Fruit fly (Drosophila melanogaster) whole organism, embryonic: Measurements from ENCODE around the gene CG7742.

ENCODE experiments used
- Asciz ChIP-seq: fragments of 200-800 bp; sonication (Bioruptor generic); optimal IDR thresholded peaks from 2 replicates; lab custom pipeline; 2017; ENCODE audit warnings: missing biosample characterization, mild to moderate bottlenecking, missing genetic modification characterization, missing genetic modification reagents
- Atf3 ChIP-seq: fragments of 200-800 bp; sonication (Bioruptor generic); optimal IDR thresholded peaks from 3 replicates; lab custom pipeline; 2016; ENCODE audit warnings: missing biosample characterization, missing genetic modification characterization
- Awh ChIP-seq: fragments of 200-800 bp; sonication (Bioruptor generic); IDR thresholded peaks from 2 replicates; pipeline ENCODE4, ENCODE4 v1.3.6; 2022; ENCODE audit warnings: missing biosample characterization, missing genetic modification characterization
- Blimp-1 ChIP-seq: fragments of 200-800 bp; sonication (Bioruptor generic); optimal IDR thresholded peaks from 3 replicates; lab custom pipeline; 2018; ENCODE audit warnings: missing biosample characterization, missing genetic modification characterization, mild to moderate bottlenecking, moderate library complexity, missing genetic modification reagents
- C15 ChIP-seq: fragments of 200-800 bp; sonication (Bioruptor generic); IDR thresholded peaks from 3 replicates; pipeline ENCODE4 v1.3.6; 2022; ENCODE audit warnings: missing biosample characterization, missing genetic modification characterization
- CG10209 ChIP-seq: fragments of 200-800 bp; sonication (Bioruptor generic); optimal IDR thresholded peaks from 3 replicates; lab custom pipeline; 2017; ENCODE audit warnings: missing biosample characterization, mild to moderate bottlenecking, missing genetic modification characterization, missing genetic modification reagents
- CG10543 ChIP-seq: fragments of 200-800 bp; sonication (Bioruptor generic); optimal IDR thresholded peaks from 3 replicates; lab custom pipeline; 2017; ENCODE audit warnings: missing biosample characterization, mild to moderate bottlenecking, missing genetic modification characterization, moderate library complexity
- CG11093 ChIP-seq: fragments of 200-800 bp; sonication (Bioruptor generic); IDR thresholded peaks from 3 replicates; pipeline ENCODE4 v1.3.6; 2022; ENCODE audit warnings: missing biosample characterization, missing genetic modification characterization
- CG11695 ChIP-seq: fragments of 200-800 bp; sonication (Bioruptor generic); IDR thresholded peaks from 3 replicates; pipeline ENCODE4 v1.3.6; 2022; ENCODE audit warnings: missing biosample characterization, missing genetic modification characterization
- CG12769 ChIP-seq: fragments of 200-800 bp; sonication (Bioruptor generic); optimal IDR thresholded peaks from 2 replicates; lab custom pipeline; 2019; ENCODE audit warnings: missing biosample characterization, mild to moderate bottlenecking, missing genetic modification characterization, moderate library complexity
- CG15269 ChIP-seq: fragments of 200-800 bp; sonication (Bioruptor generic); optimal IDR thresholded peaks from 2 replicates; lab custom pipeline; 2018; ENCODE audit warnings: missing biosample characterization, mild to moderate bottlenecking, missing genetic modification characterization, moderate library complexity
- CG15479 ChIP-seq: fragments of 200-800 bp; sonication (Bioruptor generic); optimal IDR thresholded peaks from 3 replicates; lab custom pipeline; 2019; ENCODE audit warnings: missing biosample characterization, mild to moderate bottlenecking, missing genetic modification characterization, moderate library complexity
- CG15514 ChIP-seq: fragments of 200-800 bp; sonication (Bioruptor generic); optimal IDR thresholded peaks from 3 replicates; lab custom pipeline; 2017; ENCODE audit warnings: missing biosample characterization, missing genetic modification characterization, mild to moderate bottlenecking, moderate library complexity, missing genetic modification reagents
- CG18619 ChIP-seq: fragments of 200-800 bp; sonication (Bioruptor generic); optimal IDR thresholded peaks from 3 replicates; lab custom pipeline; 2017; ENCODE audit warnings: missing biosample characterization, mild to moderate bottlenecking, missing genetic modification characterization
- CG2712 ChIP-seq: fragments of 200-800 bp; optimal IDR thresholded peaks from 3 replicates; lab custom pipeline; 2019; ENCODE audit warnings: missing biosample characterization, mild to moderate bottlenecking, missing genetic modification characterization, moderate library complexity
- CG31224 ChIP-seq: fragments of 200-800 bp; sonication (Bioruptor generic); IDR thresholded peaks from 2 replicates; pipeline ENCODE4 v1.3.6; 2022; ENCODE audit warnings: missing biosample characterization, missing genetic modification characterization
- CG31441 ChIP-seq: fragments of 200-800 bp; sonication (Bioruptor generic); IDR thresholded peaks from 2 replicates; pipeline ENCODE4 v1.3.6; 2022; ENCODE audit warnings: missing biosample characterization, missing genetic modification characterization
- CG3726 ChIP-seq: fragments of 200-800 bp; sonication (Bioruptor generic); IDR thresholded peaks from 3 replicates; pipeline ENCODE4, ENCODE4 v1.3.6; 2022; ENCODE audit warnings: missing biosample characterization, missing genetic modification characterization
- CG4617 ChIP-seq: fragments of 200-800 bp; sonication (Bioruptor generic); optimal IDR thresholded peaks from 3 replicates; lab custom pipeline; 2016; ENCODE audit warnings: missing biosample characterization, missing genetic modification characterization, borderline replicate concordance
- CG4854 ChIP-seq: fragments of 200-800 bp; sonication (Bioruptor generic); optimal IDR thresholded peaks from 2 replicates; lab custom pipeline; 2016; ENCODE audit warnings: missing biosample characterization, missing genetic modification characterization, inconsistent platforms
- CG5180 ChIP-seq: fragments of 200-800 bp; sonication (Bioruptor generic); optimal IDR thresholded peaks from 3 replicates; lab custom pipeline; 2017; ENCODE audit warnings: missing biosample characterization, missing genetic modification characterization, mild to moderate bottlenecking, moderate library complexity, missing genetic modification reagents
- CG6254 ChIP-seq: fragments of 200-800 bp; sonication (Bioruptor generic); optimal IDR thresholded peaks from 3 replicates; lab custom pipeline; 2017; ENCODE audit warnings: mild to moderate bottlenecking, missing biosample characterization, missing genetic modification reagents, missing genetic modification characterization
- CG6765 ChIP-seq: fragments of 200-800 bp; sonication (Bioruptor generic); optimal IDR thresholded peaks from 3 replicates; lab custom pipeline; 2017; ENCODE audit warnings: missing biosample characterization, mild to moderate bottlenecking, missing genetic modification characterization
- CG7928 ChIP-seq: fragments of 200-800 bp; sonication (Bioruptor generic); optimal IDR thresholded peaks from 2 replicates; lab custom pipeline; 2017; ENCODE audit warnings: missing biosample characterization, mild to moderate bottlenecking, missing genetic modification characterization
- CG8388 ChIP-seq: fragments of 200-800 bp; sonication (Bioruptor generic); optimal IDR thresholded peaks from 2 replicates; lab custom pipeline; 2019; ENCODE audit warnings: missing biosample characterization, mild to moderate bottlenecking, missing genetic modification characterization, moderate library complexity
- CG8944 ChIP-seq: fragments of 200-800 bp; sonication (Bioruptor generic); optimal IDR thresholded peaks from 3 replicates; lab custom pipeline; 2016; ENCODE audit warnings: missing biosample characterization, missing genetic modification characterization
- CG9609 ChIP-seq: fragments of 200-800 bp; sonication (Bioruptor generic); optimal IDR thresholded peaks from 3 replicates; lab custom pipeline; 2016; ENCODE audit warnings: missing biosample characterization, missing genetic modification characterization
- CG9932 ChIP-seq: fragments of 200-800 bp; sonication (Bioruptor generic); IDR thresholded peaks from 2 replicates; pipeline ENCODE4 v1.3.6; 2022; ENCODE audit warnings: missing biosample characterization, missing genetic modification characterization
- Elba2 ChIP-seq: fragments of 200-800 bp; sonication (Bioruptor generic); optimal IDR thresholded peaks from 3 replicates; lab custom pipeline; 2016; ENCODE audit warnings: missing biosample characterization, missing genetic modification characterization
- Fer1 ChIP-seq: fragments of 200-800 bp; sonication (Bioruptor generic); optimal IDR thresholded peaks from 2 replicates; lab custom pipeline; 2017; ENCODE audit warnings: missing biosample characterization, mild to moderate bottlenecking, missing genetic modification characterization
- Fer2 ChIP-seq: fragments of 200-800 bp; sonication (Bioruptor generic); optimal IDR thresholded peaks from 2 replicates; lab custom pipeline; 2018; ENCODE audit warnings: missing biosample characterization, mild to moderate bottlenecking, missing genetic modification characterization, moderate library complexity
- GATAe ChIP-seq: fragments of 200-800 bp; sonication (Bioruptor generic); conservative IDR thresholded peaks from 2 replicates; pipeline ENCODE4 v1.3.6; 2022; ENCODE audit warnings: missing biosample characterization, missing genetic modification characterization
- H15 ChIP-seq: fragments of 200-800 bp; sonication (Bioruptor generic); IDR thresholded peaks from 3 replicates; pipeline ENCODE4 v1.3.6; 2022; ENCODE audit warnings: missing biosample characterization, missing genetic modification characterization
- Hr78 ChIP-seq, 2 experiments: fragments of 200-800 bp in 1 of 2; fragments of >200 bp in 1 of 2; sonication (Bioruptor generic) in 1 of 2; optimal IDR thresholded peaks; 2 replicates each; lab custom pipeline; 2017 to 2019; ENCODE audit warnings: missing biosample characterization in 2 of 2, missing genetic modification characterization in 2 of 2, mild to moderate bottlenecking in 1 of 2, moderate library complexity in 1 of 2
- Poxn ChIP-seq: fragments of 200-800 bp; sonication (Bioruptor generic); IDR thresholded peaks from 2 replicates; pipeline ENCODE4 v1.3.6; 2022; ENCODE audit warnings: missing biosample characterization, missing genetic modification characterization
- crc ChIP-seq: fragments of 200-800 bp; sonication (Bioruptor generic); optimal IDR thresholded peaks from 2 replicates; lab custom pipeline; 2016; ENCODE audit warnings: missing biosample characterization, missing genetic modification characterization
- dimm ChIP-seq: fragments of 200-800 bp; sonication (Bioruptor generic); IDR thresholded peaks from 2 replicates; pipeline ENCODE4 v1.3.6; 2022; ENCODE audit warnings: missing biosample characterization, missing genetic modification characterization
- disco-r ChIP-seq: fragments of 200-800 bp; sonication (Bioruptor generic); optimal IDR thresholded peaks from 2 replicates; lab custom pipeline; 2016; ENCODE audit warnings: missing biosample characterization, missing genetic modification characterization
- dmrt11E ChIP-seq: fragments of 200-800 bp; sonication (Bioruptor generic); optimal IDR thresholded peaks from 3 replicates; lab custom pipeline; 2018; ENCODE audit warnings: missing biosample characterization, mild to moderate bottlenecking, missing genetic modification characterization, moderate library complexity
- gt ChIP-seq: fragments of 200-800 bp; sonication (Bioruptor generic); IDR thresholded peaks from 2 replicates; pipeline ENCODE4 v1.3.6; 2022; ENCODE audit warnings: missing biosample characterization, missing genetic modification characterization
- klu ChIP-seq: fragments of 200-800 bp; sonication (Bioruptor generic); IDR thresholded peaks from 2 replicates; pipeline ENCODE4 v1.3.6; 2022; ENCODE audit warnings: missing biosample characterization, missing genetic modification characterization
- mld ChIP-seq: fragments of 200-800 bp; sonication (Bioruptor generic); IDR thresholded peaks from 3 replicates; pipeline ENCODE4 v1.3.6; 2022; ENCODE audit warnings: missing biosample characterization, missing genetic modification characterization; ENCODE audit not compliant: partially characterized antibody
- nerfin-1 ChIP-seq: fragments of 200-800 bp; sonication (Bioruptor generic); optimal IDR thresholded peaks from 3 replicates; lab custom pipeline; 2019; ENCODE audit warnings: missing biosample characterization, mild to moderate bottlenecking, missing genetic modification characterization, moderate library complexity
- oc ChIP-seq: fragments of 200-800 bp; sonication (Bioruptor generic); optimal IDR thresholded peaks from 2 replicates; lab custom pipeline; 2018; ENCODE audit warnings: missing biosample characterization, mild to moderate bottlenecking, missing genetic modification characterization, moderate library complexity
- ranshi ChIP-seq: fragments of 200-800 bp; sonication (Bioruptor generic); IDR thresholded peaks from 2 replicates; pipeline ENCODE4 v1.3.6; 2022; ENCODE audit warnings: missing biosample characterization, missing genetic modification characterization
- repo ChIP-seq: fragments of 200-800 bp; sonication (Bioruptor generic); optimal IDR thresholded peaks from 2 replicates; lab custom pipeline; 2016; ENCODE audit warnings: missing biosample characterization, missing genetic modification characterization
- tin ChIP-seq: fragments of 200-800 bp; sonication (Bioruptor generic); optimal IDR thresholded peaks from 3 replicates; lab custom pipeline; 2016; ENCODE audit warnings: missing biosample characterization, missing genetic modification characterization
- trh ChIP-seq: fragments of 200-800 bp; sonication (Bioruptor generic); optimal IDR thresholded peaks from 2 replicates; lab custom pipeline; 2016; ENCODE audit warnings: missing biosample characterization, missing genetic modification characterization
- wdn ChIP-seq: fragments of 200-800 bp; sonication (Bioruptor generic); IDR thresholded peaks from 2 replicates; pipeline ENCODE4 v1.3.6; 2022; ENCODE audit warnings: missing biosample characterization, missing genetic modification characterization
- zfh1 ChIP-seq: fragments of 200-800 bp; sonication (Bioruptor generic); IDR thresholded peaks from 3 replicates; pipeline ENCODE4 v1.3.6; 2022; ENCODE audit warnings: missing biosample characterization, missing genetic modification characterization

CG7742 gene

dm6 chr2L:5245363-5245892 lies 30.5 kb upstream of the CG7742 start (continued):
- TF ChIP-seq H15, result no peak
- no peak for TF ChIP-seq dimm
- TF ChIP-seq CG10209 (GFP tag; lab: Kevin White, UChicago), result peak; percentile 22
- TF ChIP-seq CG4854 (GFP tag; lab: Kevin White, UChicago), result no peak
- no peak for TF ChIP-seq CG15514 (GFP tag; lab: Kevin White, UChicago)
- TF ChIP-seq tin (GFP tag; lab: Kevin White, UChicago), result peak; percentile 46
- no peak for TF ChIP-seq repo (GFP tag; lab: Kevin White, UChicago)
- no peak for TF ChIP-seq CG4617 (GFP tag; lab: Kevin White, UChicago)
- peak; percentile 73; the same call in 2 of the 3 replicates for TF ChIP-seq zfh1
- no peak for TF ChIP-seq CG11093 (GFP tag; lab: Robert Waterston, UW)
- peak; percentile 24 for TF ChIP-seq Asciz (GFP tag; lab: Kevin White, UChicago)
- TF ChIP-seq CG10543 (GFP tag; lab: Kevin White, UChicago), result no peak
- TF ChIP-seq CG3726 (GFP tag; lab: Robert Waterston, UW), result no peak
- TF ChIP-seq ranshi (GFP tag; lab: Robert Waterston, UW), result 0 out of 2 replicates have a peak, but pooled peaks have one; percentile 34
- no peak for TF ChIP-seq wdn (GFP tag; lab: Robert Waterston, UW)
- TF ChIP-seq Blimp-1 (GFP tag; lab: Kevin White, UChicago), result peak; percentile 60
- no peak for TF ChIP-seq Fer1 (GFP tag; lab: Kevin White, UChicago)
- no peak for TF ChIP-seq CG7928 (GFP tag; lab: Kevin White, UChicago)
- TF ChIP-seq CG31224 (GFP tag; lab: Robert Waterston, UW), result no peak
- TF ChIP-seq CG9609, result no peak
- TF ChIP-seq disco-r (GFP tag; lab: Kevin White, UChicago), result no peak
- no peak for TF ChIP-seq Atf3 (GFP tag; lab: Kevin White, UChicago)
- peak; percentile 41; the same call in 1 of the 2 replicates for TF ChIP-seq CG31441
- no peak for TF ChIP-seq crc
- no peak for TF ChIP-seq CG15479
- no peak for TF ChIP-seq C15
- TF ChIP-seq oc (tag; lab: Kevin White, UChicago), result peak; percentile 69
- no peak for TF ChIP-seq Fer2 (tag; lab: Kevin White, UChicago)
- no peak for TF ChIP-seq Poxn (GFP tag; lab: Robert Waterston, UW)
- peak; percentile 30 for TF ChIP-seq CG8944 (GFP tag; lab: Kevin White, UChicago)
- TF ChIP-seq CG15269 (tag; lab: Kevin White, UChicago), result no peak
- no peak for TF ChIP-seq mld (GFP tag; lab: Robert Waterston, UW)
- no peak for TF ChIP-seq CG9932 (GFP tag; lab: Robert Waterston, UW)
- peak; percentile 78 for TF ChIP-seq CG12769 (tag; lab: Kevin White, UChicago)
- peak; percentile 68 for TF ChIP-seq dmrt11E (tag; lab: Kevin White, UChicago)
- no peak for TF ChIP-seq klu (GFP tag; lab: Robert Waterston, UW)
- peak in 1 of 2 experiments; percentile 17 for TF ChIP-seq Hr78 (GFP tag; optimal IDR thresholded peaks at IDR 0.05; lab: Kevin White, UChicago)
- TF ChIP-seq nerfin-1 (tag; lab: Kevin White, UChicago), result peak; percentile 35
- TF ChIP-seq CG6765 (GFP tag; lab: Kevin White, UChicago), result no peak
- no peak for TF ChIP-seq CG6254 (GFP tag; lab: Kevin White, UChicago)
- TF ChIP-seq trh, result no peak
- TF ChIP-seq Awh (GFP tag; lab: Robert Waterston, UW), result 0 out of 2 replicates have a peak, but pooled peaks have one; percentile 18
- peak; percentile 70 for TF ChIP-seq CG2712 (tag; lab: Kevin White, UChicago)
- TF ChIP-seq GATAe (GFP tag; lab: Robert Waterston, UW), result no peak
- TF ChIP-seq CG8388 (GFP tag; lab: Kevin White, UChicago), result peak; percentile 34
- TF ChIP-seq CG18619 (GFP tag; lab: Kevin White, UChicago), result no peak
- no peak for TF ChIP-seq CG11695
- TF ChIP-seq gt, result no peak
- peak; percentile 37 for TF ChIP-seq CG5180 (GFP tag; lab: Kevin White, UChicago)
- no peak for TF ChIP-seq Elba2
